Fruit fly (Drosophila melanogaster) S2 (cell line): ENCODE measurements around the gene CG14357.

Experiments used
- CG8478 ChIP-seq: fragments of >200 bp; optimal IDR thresholded peaks from 2 replicates; lab custom pipeline; 2018
- CTCF ChIP-seq, 2 experiments: fragments of >200 bp; optimal IDR thresholded peaks; 2 replicates each; lab custom pipeline; 2018

The CG14357 gene

DNA sequence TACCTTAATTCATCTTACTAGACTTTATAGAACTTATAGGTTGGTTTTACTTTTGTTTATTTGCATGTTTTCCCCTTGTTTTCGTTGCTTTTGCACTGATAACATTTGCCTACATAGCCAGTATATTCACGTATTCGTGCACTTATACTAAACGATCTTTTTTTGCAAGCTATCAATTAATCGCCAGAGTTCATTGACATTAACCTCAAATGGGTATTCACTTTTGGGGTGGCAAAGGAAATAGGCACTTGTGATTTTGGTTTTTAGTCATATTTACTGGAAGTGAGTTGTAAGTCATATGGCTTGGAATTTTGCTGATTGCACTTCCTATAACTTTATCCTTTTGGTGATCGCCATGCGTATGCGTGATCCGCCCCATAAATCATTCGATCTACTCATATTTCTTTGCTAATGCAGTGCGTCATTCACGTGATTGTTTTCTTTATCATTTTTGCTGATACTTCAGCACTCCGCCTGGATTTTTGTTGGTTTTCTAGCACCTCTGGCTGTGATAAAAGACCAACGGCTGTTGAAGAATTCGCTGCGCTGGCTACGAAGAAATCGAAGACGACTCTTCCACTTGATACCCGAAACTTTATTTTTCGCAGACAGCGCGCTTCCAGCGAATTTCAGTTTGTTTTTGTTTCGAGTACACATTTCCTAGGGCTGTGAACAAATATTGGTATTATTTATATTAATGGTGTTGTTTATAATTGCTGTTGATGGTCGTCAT is 43.9 kb downstream of the CG14357 start:
- TF ChIP-seq CTCF (optimal IDR thresholded peaks at IDR 0.05; lab: Kevin White, UChicago) (no peak), CG8478 (lab: Kevin White, UChicago) (no peak)

DNA sequence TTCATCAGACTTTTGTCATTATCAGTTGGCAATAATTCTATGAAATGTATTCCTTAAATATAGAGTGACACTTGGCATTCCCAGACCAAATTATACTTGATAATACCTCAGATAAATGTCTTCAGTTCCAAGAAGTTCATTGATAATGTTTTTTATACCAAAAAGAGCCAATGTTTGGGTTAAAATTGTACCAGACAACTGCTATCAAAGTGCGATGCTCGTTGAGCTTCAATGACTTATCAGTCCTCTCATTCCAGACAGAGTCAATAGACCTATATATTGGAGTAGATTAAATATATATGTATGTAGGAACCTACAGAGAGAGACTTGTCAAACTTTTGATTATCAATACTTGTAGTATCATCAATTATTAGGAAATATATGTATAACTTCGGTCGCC is 46.7 kb downstream of the CG14357 start:
- TF ChIP-seq CG8478 (lab: Kevin White, UChicago) (no peak), CTCF (optimal IDR thresholded peaks at IDR 0.05; lab: Kevin White, UChicago) (no peak)

DNA sequence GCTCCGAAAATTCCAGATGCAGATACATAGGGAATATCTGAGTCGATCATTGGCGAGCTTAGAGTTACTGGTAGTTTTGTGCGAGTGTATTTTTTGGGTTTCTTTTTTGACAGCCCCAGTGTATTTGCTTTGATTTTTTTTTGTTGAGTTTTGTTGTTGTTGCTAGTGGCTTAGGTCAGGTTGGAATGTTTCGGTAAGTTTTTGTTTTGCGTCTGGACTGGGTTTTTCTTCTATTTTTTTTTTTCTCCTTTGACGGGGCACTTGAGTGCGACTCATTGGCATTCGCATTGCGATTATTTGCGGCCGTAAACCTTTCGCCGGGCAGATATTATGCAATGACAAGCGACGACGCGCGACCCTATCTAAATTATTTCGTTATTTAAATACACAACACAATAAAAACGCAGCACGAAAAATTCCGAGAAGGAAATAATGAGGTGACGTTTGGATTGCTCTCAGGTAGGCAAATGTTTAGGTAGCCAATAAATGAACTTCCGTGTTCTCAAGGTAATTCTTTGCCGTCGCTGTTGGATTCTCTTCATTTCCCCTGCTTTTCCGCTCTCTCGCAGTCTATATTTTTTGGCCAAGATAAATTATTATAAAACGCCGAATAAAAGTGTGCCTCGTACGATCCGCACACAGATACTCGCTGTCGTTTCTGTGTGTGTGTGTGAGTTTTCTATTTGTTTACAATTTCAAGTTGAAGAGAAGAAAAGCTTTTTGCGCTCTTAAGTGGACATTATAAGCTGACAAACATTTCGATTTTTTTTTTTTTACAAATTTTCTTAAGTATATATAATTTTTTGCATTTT is 47.6 kb downstream of the CG14357 start:
- TF ChIP-seq CG8478 (lab: Kevin White, UChicago) (no peak), CTCF (optimal IDR thresholded peaks at IDR 0.05; lab: Kevin White, UChicago) (no peak)

DNA sequence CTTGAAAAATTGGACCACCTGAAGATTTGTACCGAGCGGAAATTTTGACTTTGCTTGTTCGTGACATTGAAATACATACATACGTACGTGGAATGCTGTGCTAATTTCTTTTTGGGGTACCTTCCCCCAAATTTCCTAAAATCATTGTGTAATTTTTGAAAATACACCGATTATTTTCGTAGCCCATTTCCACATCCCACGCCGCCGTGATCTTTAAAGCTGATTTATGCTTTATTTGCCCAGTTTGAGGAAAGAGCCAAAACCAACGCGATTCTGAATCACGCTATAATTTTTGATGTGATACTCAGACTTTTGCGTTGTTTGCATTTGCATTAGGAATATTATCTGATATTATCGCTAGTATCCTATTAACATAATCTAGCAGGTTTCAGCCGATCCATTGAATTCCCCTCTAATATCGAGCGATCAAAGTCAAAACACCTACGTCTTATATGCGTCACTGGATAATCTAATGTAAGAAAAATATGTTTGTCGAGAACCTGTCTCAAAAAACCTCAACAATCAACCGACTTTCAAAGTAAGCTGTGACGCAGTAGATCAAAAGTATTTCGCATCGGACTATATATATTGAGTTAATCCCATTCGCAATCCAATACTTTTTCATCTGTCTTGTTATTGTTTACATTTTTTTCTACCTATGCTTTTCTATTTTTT is 49.0 kb downstream of the CG14357 start:
- no peak for TF ChIP-seq CTCF (optimal IDR thresholded peaks at IDR 0.05; lab: Kevin White, UChicago)
- no peak for TF ChIP-seq CG8478 (lab: Kevin White, UChicago)

DNA sequence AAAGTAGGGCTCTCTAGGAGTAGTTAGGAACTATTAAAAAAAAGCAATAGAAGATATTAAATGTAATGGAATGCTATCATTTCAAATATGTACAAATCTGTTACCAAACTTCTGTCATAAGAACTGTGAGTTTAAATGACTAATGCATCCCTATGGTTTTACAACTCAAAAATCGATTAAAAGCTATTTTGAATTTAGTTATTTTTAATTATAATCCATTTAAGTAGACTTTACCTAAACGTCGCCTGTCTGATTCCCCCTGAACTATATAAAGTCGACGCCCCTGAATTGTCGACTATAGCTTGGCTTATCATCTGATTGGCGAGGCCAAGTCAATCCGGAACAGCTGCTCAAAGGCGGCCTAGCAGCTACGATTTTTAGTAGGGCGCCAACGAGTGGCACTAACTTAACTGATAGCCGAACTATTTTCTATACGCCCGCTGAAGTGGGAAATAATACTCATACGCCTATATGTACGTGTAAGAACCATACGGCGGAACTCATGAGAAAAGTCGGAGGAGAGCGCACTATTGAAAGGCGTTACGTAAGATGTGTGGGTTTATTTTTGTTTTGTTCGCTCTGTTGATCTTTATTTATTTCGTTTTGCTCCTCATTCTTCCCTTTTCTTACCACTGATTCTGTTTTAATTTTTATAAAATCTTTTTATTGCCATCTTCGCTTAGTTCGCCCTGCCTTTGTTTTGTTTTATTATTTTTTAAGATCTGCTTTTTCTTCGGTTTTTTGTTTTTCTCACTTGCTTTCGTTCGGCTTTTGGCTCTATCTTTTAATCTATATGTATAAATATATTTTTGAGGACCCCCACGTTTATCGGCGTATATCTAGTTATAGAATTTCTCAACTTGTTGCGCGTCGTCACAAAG is 49.7 kb downstream of the CG14357 start:
- TF ChIP-seq CG8478 (lab: Kevin White, UChicago) (no peak), CTCF (optimal IDR thresholded peaks at IDR 0.05; lab: Kevin White, UChicago) (no peak)
